Fruit fly (Drosophila melanogaster) whole organism, wandering third instar larva: ENCODE measurements around the gene CG43291.

Experiments
- Abd-B ChIP-seq: fragments of >200 bp; optimal IDR thresholded peaks from 2 replicates; lab custom pipeline; 2017; ENCODE audit warnings: missing biosample characterization, missing genetic modification characterization
- CG32264 ChIP-seq: fragments of 200-800 bp; sonication (Bioruptor generic); optimal IDR thresholded peaks from 2 replicates; lab custom pipeline; 2016; ENCODE audit warnings: missing biosample characterization, missing genetic modification characterization
- CG9705 ChIP-seq: fragments of 200-800 bp; sonication (Bioruptor generic); optimal IDR thresholded peaks from 2 replicates; lab custom pipeline; 2018; ENCODE audit warnings: missing biosample characterization, mild to moderate bottlenecking, missing genetic modification characterization
- CrebA ChIP-seq: fragments of 200-800 bp; sonication (Bioruptor generic); optimal IDR thresholded peaks from 2 replicates; lab custom pipeline; 2016; ENCODE audit warnings: missing biosample characterization, mild to moderate bottlenecking, missing genetic modification characterization, borderline replicate concordance
- Dfd ChIP-seq: fragments of >200 bp; optimal IDR thresholded peaks from 2 replicates; lab custom pipeline; 2017; ENCODE audit warnings: missing biosample characterization, missing genetic modification characterization
- Dif ChIP-seq: fragments of 200-275, 200-300 bp; sonication (Bioruptor generic); optimal IDR thresholded peaks from 2 replicates; lab custom pipeline; 2018; ENCODE audit warnings: missing biosample characterization, missing genetic modification characterization; ENCODE audit not compliant: partially characterized antibody
- GATAd ChIP-seq: sonication (Bioruptor generic); optimal IDR thresholded peaks from 2 replicates; lab custom pipeline; 2016; ENCODE audit warnings: missing biosample characterization, missing genetic modification characterization
- HLH106 ChIP-seq: fragments of 200-800 bp; optimal IDR thresholded peaks from 3 replicates; lab custom pipeline; 2019; ENCODE audit warnings: missing biosample characterization, mild to moderate bottlenecking, missing genetic modification characterization, moderate library complexity
- Hnf4 ChIP-seq: fragments of 200-800 bp; sonication (Bioruptor generic); optimal IDR thresholded peaks from 2 replicates; lab custom pipeline; 2016; ENCODE audit warnings: missing biosample characterization, mild to moderate bottlenecking, missing genetic modification characterization
- Hr78 ChIP-seq: fragments of >200 bp; optimal IDR thresholded peaks from 2 replicates; lab custom pipeline; 2017; ENCODE audit warnings: missing biosample characterization, missing genetic modification characterization
- Hr83 ChIP-seq: fragments of 200-300 bp; sonication (Bioruptor generic); optimal IDR thresholded peaks from 2 replicates; lab custom pipeline; 2016; ENCODE audit warnings: missing biosample characterization, mild to moderate bottlenecking, missing genetic modification characterization, moderate library complexity; ENCODE audit not compliant: poor library complexity, severe bottlenecking
- Jra ChIP-seq: sonication (Bioruptor generic); optimal IDR thresholded peaks from 2 replicates; lab custom pipeline; 2016; ENCODE audit warnings: missing biosample characterization, missing genetic modification characterization
- Mio ChIP-seq: sonication (Bioruptor generic); optimal IDR thresholded peaks from 2 replicates; lab custom pipeline; 2016; ENCODE audit warnings: missing biosample characterization, missing genetic modification characterization
- Myc ChIP-seq: fragments of >200 bp; optimal IDR thresholded peaks from 2 replicates; lab custom pipeline; 2017
- N ChIP-seq: fragments of >200 bp; optimal IDR thresholded peaks from 2 replicates; lab custom pipeline; 2018; ENCODE audit warnings: missing biosample characterization, missing external identifiers, missing genetic modification characterization
- OdsH ChIP-seq: fragments of 200-800 bp; sonication (Bioruptor generic); optimal IDR thresholded peaks from 2 replicates; lab custom pipeline; 2016; ENCODE audit warnings: missing biosample characterization, mild to moderate bottlenecking, missing genetic modification characterization
- Rel ChIP-seq, 2 experiments: fragments of 200-800 bp; sonication (Bioruptor generic) in 1 of 2; optimal IDR thresholded peaks; 2 replicates in 1 of 2; 3 replicates in 1 of 2; lab custom pipeline; 2016 to 2019; ENCODE audit warnings: mild to moderate bottlenecking in 2 of 2, missing biosample characterization in 2 of 2, missing genetic modification characterization in 2 of 2, moderate library complexity in 1 of 2
- Sp1 ChIP-seq: fragments of 200-800 bp; sonication (Bioruptor generic); optimal IDR thresholded peaks from 3 replicates; lab custom pipeline; 2019; ENCODE audit warnings: missing biosample characterization, mild to moderate bottlenecking, missing genetic modification characterization, moderate library complexity
- Vsx2 ChIP-seq: fragments of 200-300, 225-300 bp; sonication (Bioruptor generic); optimal IDR thresholded peaks from 2 replicates; lab custom pipeline; 2018; ENCODE audit warnings: missing biosample characterization, missing genetic modification characterization; ENCODE audit not compliant: partially characterized antibody
- br ChIP-seq: fragments of 200-800 bp; sonication (Bioruptor generic); optimal IDR thresholded peaks from 2 replicates; lab custom pipeline; 2016; ENCODE audit warnings: missing biosample characterization, missing genetic modification characterization
- brk ChIP-seq: fragments of 200-800 bp; sonication (Bioruptor generic); optimal IDR thresholded peaks from 2 replicates; lab custom pipeline; 2016; ENCODE audit warnings: missing biosample characterization, mild to moderate bottlenecking, missing genetic modification characterization
- dl ChIP-seq, 2 experiments: fragments of 175-275, 200-275 bp in 1 of 2; fragments of 200-275 bp in 1 of 2; sonication (Bioruptor generic); optimal IDR thresholded peaks; lab custom pipeline; 2018; ENCODE audit warnings: mild to moderate bottlenecking in 2 of 2, missing biosample characterization in 2 of 2, missing genetic modification characterization in 2 of 2, moderate library complexity in 2 of 2; ENCODE audit not compliant: partially characterized antibody in 2 of 2, insufficient read depth in 1 of 2
- dmrt93B ChIP-seq: fragments of 200-800 bp; sonication (Bioruptor generic); optimal IDR thresholded peaks from 2 replicates; lab custom pipeline; 2018; ENCODE audit warnings: missing biosample characterization, mild to moderate bottlenecking, missing genetic modification characterization
- dsf ChIP-seq: sonication (Bioruptor generic); optimal IDR thresholded peaks from 2 replicates; lab custom pipeline; 2016; ENCODE audit warnings: missing biosample characterization, missing genetic modification characterization, borderline replicate concordance
- ey ChIP-seq: fragments of 200-800 bp; sonication (Bioruptor generic); optimal IDR thresholded peaks from 2 replicates; lab custom pipeline; 2016; ENCODE audit warnings: missing biosample characterization, missing genetic modification characterization
- foxo ChIP-seq, 2 experiments: fragments of 200-800 bp; sonication (Bioruptor generic); optimal IDR thresholded peaks; 2 replicates in 1 of 2; 3 replicates in 1 of 2; lab custom pipeline; 2016 to 2017; ENCODE audit warnings: missing biosample characterization in 2 of 2, missing genetic modification characterization in 2 of 2
- fru ChIP-seq: fragments of 200-800 bp; sonication (Bioruptor generic); optimal IDR thresholded peaks from 3 replicates; lab custom pipeline; 2016; ENCODE audit warnings: missing biosample characterization, mild to moderate bottlenecking, missing genetic modification characterization
- h ChIP-seq: fragments of 200-800 bp; sonication (Bioruptor generic); optimal IDR thresholded peaks from 3 replicates; lab custom pipeline; 2016; ENCODE audit warnings: missing biosample characterization, mild to moderate bottlenecking, missing genetic modification characterization
- jim ChIP-seq: fragments of 175-275, 200-325 bp; sonication (Bioruptor generic); optimal IDR thresholded peaks from 2 replicates; lab custom pipeline; 2016; ENCODE audit warnings: missing biosample characterization, mild to moderate bottlenecking, missing genetic modification characterization
- lola ChIP-seq: fragments of >200 bp; optimal IDR thresholded peaks from 2 replicates; lab custom pipeline; 2017; ENCODE audit warnings: missing biosample characterization, missing genetic modification characterization
- pan ChIP-seq: fragments of >200 bp; optimal IDR thresholded peaks from 2 replicates; lab custom pipeline; 2017
- psq ChIP-seq: fragments of 200-800 bp; sonication (Bioruptor generic); optimal IDR thresholded peaks from 3 replicates; lab custom pipeline; 2017; ENCODE audit warnings: missing biosample characterization, mild to moderate bottlenecking, missing genetic modification characterization, moderate library complexity
- rgr ChIP-seq: fragments of 200-800 bp; sonication (Bioruptor generic); optimal IDR thresholded peaks from 3 replicates; lab custom pipeline; 2016; ENCODE audit warnings: missing biosample characterization, mild to moderate bottlenecking, missing genetic modification characterization
- sage ChIP-seq: fragments of 200-800 bp; sonication (Bioruptor generic); optimal IDR thresholded peaks from 2 replicates; lab custom pipeline; 2016; ENCODE audit warnings: missing biosample characterization, mild to moderate bottlenecking, missing genetic modification characterization
- sv ChIP-seq: fragments of 200-800 bp; sonication (Bioruptor generic); optimal IDR thresholded peaks from 3 replicates; lab custom pipeline; 2016; ENCODE audit warnings: missing biosample characterization, missing genetic modification characterization
- tai ChIP-seq: sonication (Bioruptor generic); optimal IDR thresholded peaks from 2 replicates; lab custom pipeline; 2016; ENCODE audit warnings: missing biosample characterization, missing genetic modification characterization
- usp ChIP-seq: fragments of >200 bp; optimal IDR thresholded peaks from 2 replicates; lab custom pipeline; 2017; ENCODE audit warnings: missing biosample characterization, missing genetic modification characterization
- woc ChIP-seq: sonication (Bioruptor generic); optimal IDR thresholded peaks from 2 replicates; lab custom pipeline; 2016; ENCODE audit warnings: missing biosample characterization, mild to moderate bottlenecking, missing genetic modification characterization

The CG43291 gene

DNA sequence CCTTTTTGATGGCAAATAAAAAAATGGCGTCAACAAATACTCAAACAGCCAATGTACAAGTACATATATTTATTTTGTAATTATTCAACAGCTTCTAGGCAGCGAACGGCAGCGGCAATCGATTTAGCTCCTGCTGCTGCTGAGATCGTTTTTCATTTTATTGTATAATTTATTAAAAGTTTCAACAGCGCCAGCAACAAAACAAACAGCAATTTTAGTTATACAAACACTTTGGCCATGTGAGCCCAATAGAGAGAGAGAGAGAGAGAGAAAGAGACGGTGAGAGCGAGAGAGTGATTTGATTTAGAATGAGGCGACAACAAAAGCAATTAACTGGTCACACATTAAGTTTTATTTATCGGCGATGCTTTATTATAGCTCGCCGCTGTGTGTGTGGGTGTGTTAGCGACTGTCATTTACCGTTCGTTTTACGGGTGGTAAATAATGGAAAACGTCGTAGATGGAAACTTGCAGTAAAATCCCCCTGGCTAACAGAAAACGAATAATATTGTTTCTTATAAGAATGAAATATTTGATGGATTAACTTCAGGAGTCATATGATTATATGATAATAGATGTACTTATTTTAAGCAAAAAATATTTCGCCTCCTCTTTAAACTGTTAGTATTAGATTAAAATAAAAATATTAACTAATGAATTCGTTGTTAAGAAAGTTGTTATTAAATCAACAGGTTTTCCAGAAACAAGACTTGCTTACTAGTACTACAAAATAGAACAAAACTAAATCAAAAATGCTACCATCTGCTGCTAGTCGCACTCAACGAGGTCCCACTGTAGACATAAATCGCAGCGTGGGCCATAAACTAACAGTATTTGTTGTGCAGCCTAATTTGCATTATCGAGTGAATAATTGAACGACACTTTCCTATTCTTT, 40.8 kb upstream of the CG43291 start:
- TF ChIP-seq tai (GFP tag; lab: Kevin White, UChicago) (no peak), foxo (GFP tag; optimal IDR thresholded peaks at IDR 0.05; lab: Kevin White, UChicago) (peak in 1 of 2 experiments; percentile 2), CG32264 (GFP tag; lab: Kevin White, UChicago) (no peak), Dif (GFP tag; lab: Kevin White, UChicago) (peak; percentile 34)
- TF ChIP-seq, all 38 proteins: peak for 2

DNA sequence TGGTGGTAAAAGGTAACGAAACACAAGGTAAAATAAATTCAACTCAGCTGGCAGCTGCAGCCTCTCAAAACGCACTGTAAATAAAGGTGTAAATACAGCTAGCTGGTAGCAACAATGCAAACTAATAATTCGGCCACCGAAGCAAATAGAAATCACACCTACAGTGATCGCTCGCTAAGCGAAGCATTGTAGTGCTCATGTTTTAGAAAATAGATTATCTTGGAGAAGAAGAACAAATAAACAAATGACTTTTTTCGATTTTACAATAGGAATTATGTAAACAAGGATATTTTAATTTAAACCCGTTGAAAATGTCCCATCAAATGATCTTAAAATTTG, 39.9 kb upstream of the CG43291 start:
- no peak for TF ChIP-seq h (GFP tag; lab: Kevin White, UChicago)
- no peak for TF ChIP-seq fru
- TF ChIP-seq Jra = no peak
- no peak for TF ChIP-seq sage
- no peak for TF ChIP-seq foxo (GFP tag; optimal IDR thresholded peaks at IDR 0.05; lab: Kevin White, UChicago)
- no peak for TF ChIP-seq GATAd (GFP tag; lab: Kevin White, UChicago)
- TF ChIP-seq HLH106 (tag; lab: Kevin White, UChicago) = no peak
- TF ChIP-seq jim (GFP tag; lab: Kevin White, UChicago) = no peak
- no peak for TF ChIP-seq dsf
- no peak for TF ChIP-seq tai (GFP tag; lab: Kevin White, UChicago)
- no peak for TF ChIP-seq N
- no peak for TF ChIP-seq Hr83 (GFP tag; lab: Kevin White, UChicago)
- no peak for TF ChIP-seq Dif (GFP tag; lab: Kevin White, UChicago)
- TF ChIP-seq dl (GFP tag; optimal IDR thresholded peaks at IDR 0.05; lab: Kevin White, UChicago; ENCODE audit: insufficient read depth in 1 of 2, partially characterized antibody in 2 of 2) = no peak
- no peak for TF ChIP-seq Sp1 (GFP tag; lab: Kevin White, UChicago)
- TF ChIP-seq Abd-B (GFP tag; lab: Kevin White, UChicago) = no peak
- no peak for TF ChIP-seq Dfd (GFP tag; lab: Kevin White, UChicago)
- TF ChIP-seq woc (GFP tag; lab: Kevin White, UChicago) = no peak

DNA sequence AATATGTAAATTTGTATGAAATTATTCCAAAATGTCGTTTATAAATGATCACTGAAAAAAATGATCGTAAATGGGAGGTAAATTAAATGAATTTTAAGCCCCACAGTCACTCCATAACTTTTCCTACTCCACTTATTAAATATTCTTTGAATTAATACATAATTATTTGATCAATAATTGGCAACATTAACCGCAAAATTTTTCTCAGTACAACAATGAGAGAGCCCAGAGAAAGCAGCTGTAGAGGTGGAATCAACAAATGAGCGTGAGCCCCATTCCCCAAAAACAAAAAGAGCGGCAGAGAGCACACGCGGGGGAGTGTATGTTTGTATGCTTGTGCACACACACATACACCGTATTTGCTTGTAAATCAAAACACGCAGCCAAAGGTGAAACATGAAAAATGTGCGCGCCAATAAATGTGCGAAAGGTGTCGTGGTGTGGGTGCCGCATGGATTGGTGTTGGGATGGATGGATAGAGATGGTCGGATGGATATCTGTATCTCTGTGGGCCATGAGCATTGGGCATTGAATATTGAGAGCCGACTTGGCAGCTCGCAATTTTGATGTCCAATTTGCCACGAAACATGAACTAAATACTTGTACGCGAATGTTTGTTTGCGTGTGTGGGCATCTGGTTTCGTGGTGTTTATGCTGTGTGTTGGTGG, 39.4 kb upstream of the CG43291 start:
- TF ChIP-seq usp (no peak), Dfd (GFP tag; lab: Kevin White, UChicago) (peak; percentile 83), lola (GFP tag; lab: Kevin White, UChicago) (no peak), CG32264 (GFP tag; lab: Kevin White, UChicago) (peak; percentile 88), foxo (GFP tag; optimal IDR thresholded peaks at IDR 0.05; lab: Kevin White, UChicago) (peak; percentile 57 to 98), Vsx2 (GFP tag; lab: Kevin White, UChicago) (peak; percentile 81), dmrt93B (GFP tag; lab: Kevin White, UChicago) (peak; percentile 94), OdsH (GFP tag; lab: Kevin White, UChicago) (peak; percentile 99), dsf (peak; percentile 93), CG9705 (GFP tag; lab: Kevin White, UChicago) (peak; percentile 89), jim (GFP tag; lab: Kevin White, UChicago) (no peak), GATAd (GFP tag; lab: Kevin White, UChicago) (peak; percentile 62), br (GFP tag; lab: Kevin White, UChicago) (peak; percentile 96), brk (GFP tag; lab: Kevin White, UChicago) (peak; percentile 97), Rel (GFP tag; optimal IDR thresholded peaks at IDR 0.05; lab: Kevin White, UChicago) (peak; percentile 83), Rel (tag; optimal IDR thresholded peaks at IDR 0.05; lab: Kevin White, UChicago) (peak; percentile 58), fru (peak; percentile 96), ey (GFP tag; lab: Kevin White, UChicago) (peak; percentile 96), psq (GFP tag; lab: Kevin White, UChicago) (peak; percentile 96), Mio (peak; percentile 49), woc (GFP tag; lab: Kevin White, UChicago) (peak; percentile 80), Hnf4 (GFP tag; lab: Kevin White, UChicago) (peak; percentile 94), N (no peak), h (GFP tag; lab: Kevin White, UChicago) (peak; percentile 98), pan (no peak), rgr (GFP tag; lab: Kevin White, UChicago) (peak; percentile 98), Jra (peak; percentile 72), Hr83 (GFP tag; lab: Kevin White, UChicago) (peak; percentile 60), Hr78 (no peak), sv (GFP tag; lab: Kevin White, UChicago) (peak; percentile 96), Myc (lab: Kevin White, UChicago) (no peak), sage (peak; percentile 93), tai (GFP tag; lab: Kevin White, UChicago) (peak; percentile 93), Abd-B (GFP tag; lab: Kevin White, UChicago) (no peak), CrebA (GFP tag; lab: Kevin White, UChicago) (peak; percentile 4), dl (GFP tag; optimal IDR thresholded peaks at IDR 0.05; lab: Kevin White, UChicago; ENCODE audit: insufficient read depth in 1 of 2, partially characterized antibody in 2 of 2) (peak; percentile 2 to 81), HLH106 (tag; lab: Kevin White, UChicago) (peak; percentile 98), Dif (GFP tag; lab: Kevin White, UChicago) (peak; percentile 72), Sp1 (GFP tag; lab: Kevin White, UChicago) (peak; percentile 98)
